Fruit fly (Drosophila melanogaster): ENCODE data around the gene CG4230.

- TF ChIP-seq CG8478 (optimal IDR thresholded peaks at IDR 0.05) (no peak), CTCF (optimal IDR thresholded peaks at IDR 0.05) (no peak)
Observed at dm6 chr2L:5060952-5061478, 35.0 kb upstream of the CG4230 start.

Measured in S2 (cell line).